Worm (Caenorhabditis elegans) whole organism, L1 larva: ENCODE results near the gene C05D9.4.

Source experiments
- C16A3.4 ChIP-seq: fragments of 150-350 bp; optimal IDR thresholded peaks from 2 replicates; lab custom pipeline; 2014; ENCODE audit warnings: missing biosample characterization, missing genetic modification characterization
- C34B4.2 ChIP-seq: sonication (generic microtip); optimal IDR thresholded peaks from 2 replicates; lab custom pipeline; 2017; ENCODE audit warnings: mild to moderate bottlenecking, missing genetic modification characterization, missing compliant biosample characterization
- Y116A8C.19 ChIP-seq: sonication (generic microtip); optimal IDR thresholded peaks from 2 replicates; lab custom pipeline; 2016; ENCODE audit warnings: missing compliant biosample characterization, missing genetic modification characterization, borderline replicate concordance
- alr-1 ChIP-seq: fragments of 200-800 bp; sonication (Bioruptor generic); optimal IDR thresholded peaks from 2 replicates; lab custom pipeline; 2018; ENCODE audit warnings: borderline replicate concordance, mild to moderate bottlenecking, missing genetic modification characterization, missing compliant biosample characterization
- aly-2 ChIP-seq: fragments of 150-350 bp; optimal IDR thresholded peaks from 2 replicates; lab custom pipeline; 2014; ENCODE audit warnings: missing biosample characterization, missing genetic modification characterization
- ceh-8 ChIP-seq: fragments of 200-800 bp; sonication (Bioruptor generic); optimal IDR thresholded peaks from 2 replicates; lab custom pipeline; 2018; ENCODE audit warnings: mild to moderate bottlenecking, missing genetic modification characterization, moderate library complexity, missing compliant biosample characterization
- ceh-88 ChIP-seq: fragments of 200-800 bp; sonication (Bioruptor generic); IDR thresholded peaks from 2 replicates; pipeline ENCODE4 v1.3.6; 2022; ENCODE audit warnings: missing genetic modification characterization, missing compliant biosample characterization
- ceh-90 ChIP-seq: sonication (generic microtip); optimal IDR thresholded peaks from 2 replicates; lab custom pipeline; 2016; ENCODE audit warnings: missing genetic modification characterization, missing compliant biosample characterization
- ces-1 ChIP-seq: fragments of 150-350 bp; optimal IDR thresholded peaks from 2 replicates; lab custom pipeline; 2014; ENCODE audit warnings: missing biosample characterization, missing genetic modification reagents, missing genetic modification characterization
- egl-13 ChIP-seq: sonication (generic microtip); optimal IDR thresholded peaks from 2 replicates; lab custom pipeline; 2016; ENCODE audit warnings: missing genotype, missing genetic modification reagents, missing genetic modification characterization, missing compliant biosample characterization
- elt-3 ChIP-seq, 6 experiments: fragments of 150-350 bp in 1 of 6; sonication (generic microtip); optimal IDR thresholded peaks; 2 replicates each; lab custom pipeline; 2017 to 2018; ENCODE audit warnings: missing biosample characterization in 6 of 6, missing genetic modification characterization in 6 of 6, inconsistent platforms in 1 of 6
- fkh-8 ChIP-seq: sonication (generic microtip); optimal IDR thresholded peaks from 2 replicates; lab custom pipeline; 2016; ENCODE audit warnings: mild to moderate bottlenecking, missing genetic modification characterization, missing compliant biosample characterization
- fos-1 ChIP-seq: fragments of 150-350 bp; optimal IDR thresholded peaks from 2 replicates; lab custom pipeline; 2014; ENCODE audit warnings: missing biosample characterization, missing genetic modification characterization
- hpl-2 ChIP-seq: fragments of 150-350 bp; optimal IDR thresholded peaks from 2 replicates; lab custom pipeline; 2014; ENCODE audit warnings: missing biosample characterization, missing genetic modification reagents, missing genetic modification characterization
- isw-1 ChIP-seq: fragments of 200-800 bp; sonication (Bioruptor generic); IDR thresholded peaks from 2 replicates; pipeline ENCODE4 v1.3.6; 2022; ENCODE audit warnings: missing genetic modification characterization, missing compliant biosample characterization
- jun-1 ChIP-seq: fragments of 150-350 bp; optimal IDR thresholded peaks from 2 replicates; lab custom pipeline; 2014; ENCODE audit warnings: missing biosample characterization, missing genetic modification reagents, missing genetic modification characterization
- lin-13 ChIP-seq: fragments of 150-350 bp; optimal IDR thresholded peaks from 2 replicates; lab custom pipeline; 2014; ENCODE audit warnings: missing biosample characterization, missing genetic modification reagents, missing genetic modification characterization
- lin-14 ChIP-seq: fragments of 200-800 bp; sonication (Bioruptor generic); optimal IDR thresholded peaks from 2 replicates; lab custom pipeline; 2018; ENCODE audit warnings: mild to moderate bottlenecking, missing genetic modification characterization, moderate library complexity, missing compliant biosample characterization
- lin-15B ChIP-seq: fragments of 150-350 bp; sonication (generic microtip); optimal IDR thresholded peaks from 3 replicates; lab custom pipeline; 2014; ENCODE audit warnings: missing biosample characterization, missing genetic modification characterization
- lin-39 ChIP-seq: fragments of 150-350 bp; optimal IDR thresholded peaks from 2 replicates; lab custom pipeline; 2014; ENCODE audit warnings: missing biosample characterization, missing genetic modification reagents, missing genetic modification characterization
- mab-9 ChIP-seq: fragments of 200-800 bp; sonication (Bioruptor generic); IDR thresholded peaks from 2 replicates; pipeline ENCODE4 v1.3.6; 2022; ENCODE audit warnings: missing genetic modification reagents, missing genetic modification characterization, missing compliant biosample characterization
- mep-1 ChIP-seq: fragments of 150-350 bp; optimal IDR thresholded peaks from 2 replicates; lab custom pipeline; 2014; ENCODE audit warnings: missing biosample characterization, missing genetic modification characterization
- nhr-11 ChIP-seq: fragments of 150-350 bp; optimal IDR thresholded peaks from 2 replicates; lab custom pipeline; 2014; ENCODE audit warnings: missing biosample characterization, missing genetic modification characterization
- nhr-12 ChIP-seq: sonication (generic microtip); optimal IDR thresholded peaks from 2 replicates; lab custom pipeline; 2017; ENCODE audit warnings: missing biosample characterization, missing genetic modification characterization
- nhr-20 ChIP-seq: sonication (generic microtip); optimal IDR thresholded peaks from 2 replicates; lab custom pipeline; 2016; ENCODE audit warnings: mild to moderate bottlenecking, missing genetic modification characterization, missing compliant biosample characterization
- nhr-28 ChIP-seq: fragments of 150-350 bp; optimal IDR thresholded peaks from 2 replicates; lab custom pipeline; 2014; ENCODE audit warnings: missing biosample characterization, missing genetic modification characterization
- nhr-47 ChIP-seq: sonication (generic microtip); optimal IDR thresholded peaks from 2 replicates; lab custom pipeline; 2016; ENCODE audit warnings: mild to moderate bottlenecking, missing genetic modification characterization, moderate library complexity, missing compliant biosample characterization
- nhr-71 ChIP-seq: sonication (generic microtip); optimal IDR thresholded peaks from 2 replicates; lab custom pipeline; 2016; ENCODE audit warnings: mild to moderate bottlenecking, missing genetic modification characterization, moderate library complexity, missing compliant biosample characterization
- nhr-76 ChIP-seq: sonication (generic microtip); optimal IDR thresholded peaks from 2 replicates; lab custom pipeline; 2017; ENCODE audit warnings: missing biosample characterization, missing genetic modification characterization
- nhr-77 ChIP-seq: fragments of 150-350 bp; optimal IDR thresholded peaks from 2 replicates; lab custom pipeline; 2014; ENCODE audit warnings: missing biosample characterization, missing genetic modification characterization
- nhr-85 ChIP-seq: sonication (generic microtip); peaks from one replicate; lab custom pipeline; 2016; ENCODE audit warnings: missing genetic modification characterization, inconsistent platforms, missing compliant biosample characterization
- pag-3 ChIP-seq: sonication (generic microtip); optimal IDR thresholded peaks from 2 replicates; lab custom pipeline; 2017; ENCODE audit warnings: missing genetic modification characterization, mild to moderate bottlenecking, missing compliant biosample characterization, antibody characterized with exemption, borderline replicate concordance; ENCODE audit not compliant: insufficient read depth
- pax-3 ChIP-seq: fragments of 200-800 bp; sonication (Bioruptor generic); optimal IDR thresholded peaks from 2 replicates; lab custom pipeline; 2018; ENCODE audit warnings: mild to moderate bottlenecking, missing genetic modification characterization, moderate library complexity, missing compliant biosample characterization
- rnt-1 ChIP-seq: sonication (generic microtip); optimal IDR thresholded peaks from 2 replicates; lab custom pipeline; 2016; ENCODE audit warnings: mild to moderate bottlenecking, missing genetic modification characterization, moderate library complexity, missing compliant biosample characterization
- skn-1 ChIP-seq: fragments of 150-350 bp; optimal IDR thresholded peaks from 2 replicates; lab custom pipeline; 2014; ENCODE audit warnings: missing biosample characterization, missing genetic modification characterization
- snu-23 ChIP-seq: sonication (generic microtip); optimal IDR thresholded peaks from 2 replicates; lab custom pipeline; 2016; ENCODE audit warnings: missing genetic modification characterization, missing compliant biosample characterization
- sox-4 ChIP-seq: sonication (generic microtip); optimal IDR thresholded peaks from 2 replicates; lab custom pipeline; 2016; ENCODE audit warnings: missing genetic modification characterization, missing compliant biosample characterization
- sptf-1 ChIP-seq: fragments of 150-350 bp; optimal IDR thresholded peaks from 2 replicates; lab custom pipeline; 2014; ENCODE audit warnings: missing biosample characterization, missing genetic modification characterization
- sup-37 ChIP-seq: fragments of 200-800 bp; sonication (Bioruptor generic); optimal IDR thresholded peaks from 2 replicates; lab custom pipeline; 2018; ENCODE audit warnings: mild to moderate bottlenecking, missing genetic modification characterization, missing compliant biosample characterization
- swsn-7 ChIP-seq: sonication (generic microtip); optimal IDR thresholded peaks from 2 replicates; lab custom pipeline; 2016; ENCODE audit warnings: missing genetic modification characterization, missing compliant biosample characterization
- tlp-1 ChIP-seq: fragments of 150-350 bp; optimal IDR thresholded peaks from 2 replicates; lab custom pipeline; 2014; ENCODE audit warnings: missing biosample characterization, missing genetic modification characterization
- unc-130 ChIP-seq: fragments of 150-350 bp; optimal IDR thresholded peaks from 2 replicates; lab custom pipeline; 2017; ENCODE audit warnings: missing biosample characterization, missing genetic modification characterization, inconsistent platforms
- unc-62 ChIP-seq: fragments of 150-350 bp; optimal IDR thresholded peaks from 2 replicates; lab custom pipeline; 2014; ENCODE audit warnings: missing biosample characterization, missing genetic modification reagents, missing genetic modification characterization
- unc-86 ChIP-seq: sonication (generic microtip); optimal IDR thresholded peaks from 2 replicates; lab custom pipeline; 2016; ENCODE audit warnings: missing genetic modification characterization, missing compliant biosample characterization
- vab-15 ChIP-seq: sonication (generic microtip); optimal IDR thresholded peaks from 2 replicates; lab custom pipeline; 2017; ENCODE audit warnings: missing genotype, mild to moderate bottlenecking, missing genetic modification characterization, missing compliant biosample characterization
- zag-1 ChIP-seq: fragments of 150-350 bp; optimal IDR thresholded peaks from 2 replicates; lab custom pipeline; 2014; ENCODE audit warnings: missing biosample characterization, missing genetic modification characterization
- zip-4 ChIP-seq: fragments of 200-800 bp; sonication (Bioruptor generic); optimal IDR thresholded peaks from 2 replicates; lab custom pipeline; 2018; ENCODE audit warnings: mild to moderate bottlenecking, missing genetic modification characterization, moderate library complexity, missing compliant biosample characterization
- ztf-11 ChIP-seq, 2 experiments: sonication (generic microtip); optimal IDR thresholded peaks; 2 replicates each; lab custom pipeline; 2016 to 2017; ENCODE audit warnings: missing genetic modification characterization in 2 of 2, missing biosample characterization in 1 of 2, missing compliant biosample characterization in 1 of 2

The C05D9.4 gene

DNA sequence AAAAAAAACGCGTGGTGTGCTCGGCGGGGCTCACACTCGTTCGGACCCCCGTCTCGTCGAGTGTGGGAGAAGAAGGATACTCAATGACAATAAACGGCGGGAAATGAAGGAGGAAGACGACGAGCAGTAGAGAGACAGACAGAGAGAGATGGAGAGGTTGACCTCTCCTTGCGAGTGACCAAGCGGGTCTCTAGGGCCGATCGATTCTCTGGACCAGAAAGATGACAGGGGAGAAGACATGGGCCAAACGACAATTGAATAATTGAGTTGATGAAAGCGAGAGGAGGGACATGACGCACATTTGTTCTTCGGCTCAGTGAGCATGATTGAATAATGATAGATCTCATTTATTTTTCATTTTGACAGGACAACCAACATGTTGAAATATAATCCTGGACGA lies 12.5 kb downstream of the C05D9.4 start (continued):
- no peak for TF ChIP-seq ces-1 (GFP tag; lab: Kevin White, UChicago)
- TF ChIP-seq sptf-1 (tag; lab: Kevin White, UChicago): no peak
- TF ChIP-seq isw-1 (GFP tag; lab: Robert Waterston, UW): no peak
- no peak for TF ChIP-seq vab-15 (tag; lab: Kevin White, UChicago)
- no peak for TF ChIP-seq mab-9
- peak; percentile 79 for TF ChIP-seq lin-14 (GFP tag; lab: Kevin White, UChicago)

DNA sequence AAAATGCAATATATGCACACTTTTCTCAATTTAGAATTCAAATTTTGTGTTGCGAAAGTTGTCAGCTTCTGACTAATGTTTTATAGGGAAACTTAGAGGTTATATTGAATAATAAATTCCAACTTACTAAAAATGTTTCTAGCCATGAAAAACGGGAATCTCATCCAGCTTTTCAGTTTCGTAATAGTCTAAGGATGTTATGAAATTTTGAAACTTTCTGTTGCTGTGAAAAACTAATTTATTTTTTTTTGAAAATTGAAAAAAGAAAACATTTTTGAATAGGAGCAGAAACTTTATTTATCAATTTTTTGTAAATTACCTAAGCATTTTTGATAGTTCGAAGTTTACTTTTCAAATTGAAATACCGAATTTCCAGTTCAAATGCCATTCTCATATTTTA lies 13.7 kb downstream of the C05D9.4 start:
- TF ChIP-seq ceh-88 (GFP tag; lab: Robert Waterston, UW) (no peak), tlp-1 (tag; lab: Kevin White, UChicago) (no peak), rnt-1 (tag; lab: Kevin White, UChicago) (no peak), egl-13 (tag; lab: Kevin White, UChicago) (peak; percentile 33), skn-1 (tag; lab: Kevin White, UChicago) (peak; percentile 48)

DNA sequence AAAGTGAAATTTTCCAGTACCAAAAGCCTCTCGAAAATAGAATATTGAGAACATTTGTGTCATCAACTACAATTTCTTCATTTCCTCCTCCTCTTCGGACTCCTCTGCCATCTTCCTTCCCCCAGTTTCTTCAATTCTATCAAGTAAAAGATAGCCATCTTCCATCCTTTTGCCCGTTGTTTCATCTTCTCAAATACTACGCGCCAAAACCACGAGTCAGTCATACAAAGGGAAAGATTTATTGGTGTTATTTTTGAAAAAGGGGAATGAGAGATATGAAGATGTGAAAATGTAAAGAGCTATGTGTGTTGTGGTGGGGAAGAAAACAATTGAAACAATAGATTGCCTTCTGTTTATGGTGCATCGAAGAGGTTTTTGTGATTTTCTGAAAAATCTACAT lies 14.3 kb downstream of the C05D9.4 start:
- TF ChIP-seq nhr-20 (tag; lab: Kevin White, UChicago) (peak; percentile 25), pag-3 (tag; lab: Kevin White, UChicago) (peak; percentile 61), vab-15 (tag; lab: Kevin White, UChicago) (peak; percentile 14), tlp-1 (tag; lab: Kevin White, UChicago) (no peak), C16A3.4 (tag; lab: Kevin White, UChicago) (peak; percentile 58), unc-130 (tag; lab: Kevin White, UChicago) (no peak), nhr-76 (tag; lab: Kevin White, UChicago) (no peak), ceh-90 (tag; lab: Kevin White, UChicago) (no peak), nhr-85 (tag; lab: Kevin White, UChicago) (peak; percentile 77), fkh-8 (tag; lab: Kevin White, UChicago) (no peak), nhr-12 (no peak), nhr-77 (tag; lab: Kevin White, UChicago) (no peak), rnt-1 (tag; lab: Kevin White, UChicago) (peak; percentile 59), nhr-28 (tag; lab: Kevin White, UChicago) (no peak), zip-4 (GFP tag; lab: Kevin White, UChicago) (no peak), ceh-8 (GFP tag; lab: Kevin White, UChicago) (no peak), ceh-88 (GFP tag; lab: Robert Waterston, UW) (no peak), pax-3 (no peak), hpl-2 (GFP tag; lab: Kevin White, UChicago) (no peak), sup-37 (GFP tag; lab: Kevin White, UChicago) (no peak), unc-86 (tag; lab: Kevin White, UChicago) (no peak), unc-62 (GFP tag; lab: Kevin White, UChicago) (no peak), swsn-7 (no peak), snu-23 (GFP tag; lab: Kevin White, UChicago) (peak; percentile 68), ces-1 (GFP tag; lab: Kevin White, UChicago) (no peak), jun-1 (tag; lab: Kevin White, UChicago) (no peak), alr-1 (no peak), Y116A8C.19 (tag; lab: Kevin White, UChicago) (no peak), lin-39 (tag; lab: Kevin White, UChicago) (no peak), nhr-11 (tag; lab: Kevin White, UChicago) (no peak), mab-9 (no peak), C34B4.2 (tag; lab: Kevin White, UChicago) (no peak), lin-13 (GFP tag; lab: Kevin White, UChicago) (no peak), lin-15B (tag; lab: Kevin White, UChicago) (no peak), sox-4 (tag; lab: Kevin White, UChicago) (no peak), skn-1 (tag; lab: Kevin White, UChicago) (peak; percentile 16), nhr-47 (tag; lab: Kevin White, UChicago) (no peak), mep-1 (tag; lab: Kevin White, UChicago) (peak; percentile 60), elt-3 (tag; optimal IDR thresholded peaks at IDR 0.05; lab: Kevin White, UChicago) (peak in 1 of 6 experiments; percentile 55), nhr-71 (tag; lab: Kevin White, UChicago) (peak; percentile 66), lin-14 (GFP tag; lab: Kevin White, UChicago) (peak; percentile 88), zag-1 (tag; lab: Kevin White, UChicago) (no peak), ztf-11 (tag; optimal IDR thresholded peaks at IDR 0.05; lab: Kevin White, UChicago) (no peak), fos-1 (tag; lab: Kevin White, UChicago) (peak; percentile 39), aly-2 (no peak)
